Fruit fly (Drosophila melanogaster) whole organism, wandering third instar larva: ENCODE data around the gene CG15036.

ENCODE experiments used
- Abd-B ChIP-seq: fragments of >200 bp; optimal IDR thresholded peaks from 2 replicates; lab custom pipeline; 2017; ENCODE audit warnings: missing biosample characterization, missing genetic modification characterization
- CG32264 ChIP-seq: fragments of 200-800 bp; sonication (Bioruptor generic); optimal IDR thresholded peaks from 2 replicates; lab custom pipeline; 2016; ENCODE audit warnings: missing biosample characterization, missing genetic modification characterization
- CG9705 ChIP-seq: fragments of 200-800 bp; sonication (Bioruptor generic); optimal IDR thresholded peaks from 2 replicates; lab custom pipeline; 2018; ENCODE audit warnings: missing biosample characterization, mild to moderate bottlenecking, missing genetic modification characterization
- CrebA ChIP-seq: fragments of 200-800 bp; sonication (Bioruptor generic); optimal IDR thresholded peaks from 2 replicates; lab custom pipeline; 2016; ENCODE audit warnings: missing biosample characterization, mild to moderate bottlenecking, missing genetic modification characterization, borderline replicate concordance
- Dfd ChIP-seq: fragments of >200 bp; optimal IDR thresholded peaks from 2 replicates; lab custom pipeline; 2017; ENCODE audit warnings: missing biosample characterization, missing genetic modification characterization
- Dif ChIP-seq: fragments of 200-275, 200-300 bp; sonication (Bioruptor generic); optimal IDR thresholded peaks from 2 replicates; lab custom pipeline; 2018; ENCODE audit warnings: missing biosample characterization, missing genetic modification characterization; ENCODE audit not compliant: partially characterized antibody
- GATAd ChIP-seq: sonication (Bioruptor generic); optimal IDR thresholded peaks from 2 replicates; lab custom pipeline; 2016; ENCODE audit warnings: missing biosample characterization, missing genetic modification characterization
- HLH106 ChIP-seq: fragments of 200-800 bp; optimal IDR thresholded peaks from 3 replicates; lab custom pipeline; 2019; ENCODE audit warnings: missing biosample characterization, mild to moderate bottlenecking, missing genetic modification characterization, moderate library complexity
- Hr83 ChIP-seq: fragments of 200-300 bp; sonication (Bioruptor generic); optimal IDR thresholded peaks from 2 replicates; lab custom pipeline; 2016; ENCODE audit warnings: missing biosample characterization, mild to moderate bottlenecking, missing genetic modification characterization, moderate library complexity; ENCODE audit not compliant: poor library complexity, severe bottlenecking
- Jra ChIP-seq: sonication (Bioruptor generic); optimal IDR thresholded peaks from 2 replicates; lab custom pipeline; 2016; ENCODE audit warnings: missing biosample characterization, missing genetic modification characterization
- Mio ChIP-seq: sonication (Bioruptor generic); optimal IDR thresholded peaks from 2 replicates; lab custom pipeline; 2016; ENCODE audit warnings: missing biosample characterization, missing genetic modification characterization
- Myc ChIP-seq: fragments of >200 bp; optimal IDR thresholded peaks from 2 replicates; lab custom pipeline; 2017
- N ChIP-seq: fragments of >200 bp; optimal IDR thresholded peaks from 2 replicates; lab custom pipeline; 2018; ENCODE audit warnings: missing biosample characterization, missing external identifiers, missing genetic modification characterization
- OdsH ChIP-seq: fragments of 200-800 bp; sonication (Bioruptor generic); optimal IDR thresholded peaks from 2 replicates; lab custom pipeline; 2016; ENCODE audit warnings: missing biosample characterization, mild to moderate bottlenecking, missing genetic modification characterization
- Rel ChIP-seq, 2 experiments: fragments of 200-800 bp; sonication (Bioruptor generic) in 1 of 2; optimal IDR thresholded peaks; 2 replicates in 1 of 2; 3 replicates in 1 of 2; lab custom pipeline; 2016 to 2019; ENCODE audit warnings: mild to moderate bottlenecking in 2 of 2, missing biosample characterization in 2 of 2, missing genetic modification characterization in 2 of 2, moderate library complexity in 1 of 2
- Sp1 ChIP-seq: fragments of 200-800 bp; sonication (Bioruptor generic); optimal IDR thresholded peaks from 3 replicates; lab custom pipeline; 2019; ENCODE audit warnings: missing biosample characterization, mild to moderate bottlenecking, missing genetic modification characterization, moderate library complexity
- Vsx2 ChIP-seq: fragments of 200-300, 225-300 bp; sonication (Bioruptor generic); optimal IDR thresholded peaks from 2 replicates; lab custom pipeline; 2018; ENCODE audit warnings: missing biosample characterization, missing genetic modification characterization; ENCODE audit not compliant: partially characterized antibody
- br ChIP-seq: fragments of 200-800 bp; sonication (Bioruptor generic); optimal IDR thresholded peaks from 2 replicates; lab custom pipeline; 2016; ENCODE audit warnings: missing biosample characterization, missing genetic modification characterization
- brk ChIP-seq: fragments of 200-800 bp; sonication (Bioruptor generic); optimal IDR thresholded peaks from 2 replicates; lab custom pipeline; 2016; ENCODE audit warnings: missing biosample characterization, mild to moderate bottlenecking, missing genetic modification characterization
- dl ChIP-seq, 2 experiments: fragments of 175-275, 200-275 bp in 1 of 2; fragments of 200-275 bp in 1 of 2; sonication (Bioruptor generic); optimal IDR thresholded peaks; lab custom pipeline; 2018; ENCODE audit warnings: mild to moderate bottlenecking in 2 of 2, missing biosample characterization in 2 of 2, missing genetic modification characterization in 2 of 2, moderate library complexity in 2 of 2; ENCODE audit not compliant: partially characterized antibody in 2 of 2, insufficient read depth in 1 of 2
- dmrt93B ChIP-seq: fragments of 200-800 bp; sonication (Bioruptor generic); optimal IDR thresholded peaks from 2 replicates; lab custom pipeline; 2018; ENCODE audit warnings: missing biosample characterization, mild to moderate bottlenecking, missing genetic modification characterization
- dsf ChIP-seq: sonication (Bioruptor generic); optimal IDR thresholded peaks from 2 replicates; lab custom pipeline; 2016; ENCODE audit warnings: missing biosample characterization, missing genetic modification characterization, borderline replicate concordance
- ey ChIP-seq: fragments of 200-800 bp; sonication (Bioruptor generic); optimal IDR thresholded peaks from 2 replicates; lab custom pipeline; 2016; ENCODE audit warnings: missing biosample characterization, missing genetic modification characterization
- foxo ChIP-seq, 2 experiments: fragments of 200-800 bp; sonication (Bioruptor generic); optimal IDR thresholded peaks; 2 replicates in 1 of 2; 3 replicates in 1 of 2; lab custom pipeline; 2016 to 2017; ENCODE audit warnings: missing biosample characterization in 2 of 2, missing genetic modification characterization in 2 of 2
- fru ChIP-seq: fragments of 200-800 bp; sonication (Bioruptor generic); optimal IDR thresholded peaks from 3 replicates; lab custom pipeline; 2016; ENCODE audit warnings: missing biosample characterization, mild to moderate bottlenecking, missing genetic modification characterization
- h ChIP-seq: fragments of 200-800 bp; sonication (Bioruptor generic); optimal IDR thresholded peaks from 3 replicates; lab custom pipeline; 2016; ENCODE audit warnings: missing biosample characterization, mild to moderate bottlenecking, missing genetic modification characterization
- jim ChIP-seq: fragments of 175-275, 200-325 bp; sonication (Bioruptor generic); optimal IDR thresholded peaks from 2 replicates; lab custom pipeline; 2016; ENCODE audit warnings: missing biosample characterization, mild to moderate bottlenecking, missing genetic modification characterization
- pan ChIP-seq: fragments of >200 bp; optimal IDR thresholded peaks from 2 replicates; lab custom pipeline; 2017
- rgr ChIP-seq: fragments of 200-800 bp; sonication (Bioruptor generic); optimal IDR thresholded peaks from 3 replicates; lab custom pipeline; 2016; ENCODE audit warnings: missing biosample characterization, mild to moderate bottlenecking, missing genetic modification characterization
- sage ChIP-seq: fragments of 200-800 bp; sonication (Bioruptor generic); optimal IDR thresholded peaks from 2 replicates; lab custom pipeline; 2016; ENCODE audit warnings: missing biosample characterization, mild to moderate bottlenecking, missing genetic modification characterization
- sv ChIP-seq: fragments of 200-800 bp; sonication (Bioruptor generic); optimal IDR thresholded peaks from 3 replicates; lab custom pipeline; 2016; ENCODE audit warnings: missing biosample characterization, missing genetic modification characterization
- tai ChIP-seq: sonication (Bioruptor generic); optimal IDR thresholded peaks from 2 replicates; lab custom pipeline; 2016; ENCODE audit warnings: missing biosample characterization, missing genetic modification characterization
- usp ChIP-seq: fragments of >200 bp; optimal IDR thresholded peaks from 2 replicates; lab custom pipeline; 2017; ENCODE audit warnings: missing biosample characterization, missing genetic modification characterization
- woc ChIP-seq: sonication (Bioruptor generic); optimal IDR thresholded peaks from 2 replicates; lab custom pipeline; 2016; ENCODE audit warnings: missing biosample characterization, mild to moderate bottlenecking, missing genetic modification characterization

Gene CG15036

DNA sequence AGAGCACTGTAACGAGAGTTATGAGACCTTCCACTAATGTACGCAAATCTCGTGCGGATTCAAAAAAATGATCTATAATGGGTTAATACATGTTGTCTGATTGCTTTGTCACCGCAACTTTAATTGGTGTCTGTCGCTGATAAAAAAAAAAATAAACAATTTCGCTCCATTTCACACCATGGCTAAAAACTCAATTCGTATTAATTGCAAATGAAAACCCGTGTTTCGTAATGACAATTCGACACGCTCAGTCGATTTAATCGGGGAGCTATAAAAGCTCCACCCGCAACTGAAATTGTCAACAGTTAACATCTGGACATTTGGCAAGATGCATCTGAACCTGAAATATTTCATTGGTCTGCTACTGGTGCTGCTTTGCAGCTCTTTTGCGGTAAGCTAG, 27.3 kb upstream of the CG15036 start, which contains the start of gene CG11368:
CG11368 (plus strand) TSS at position 301 of the 400 bp plus-strand sequence.
- TF ChIP-seq usp (GFP tag; lab: Kevin White, UChicago) (no peak), brk (GFP tag; lab: Kevin White, UChicago) (no peak), br (GFP tag; lab: Kevin White, UChicago) (no peak), Sp1 (no peak), dmrt93B (no peak), woc (GFP tag; lab: Kevin White, UChicago) (no peak), N (GFP tag; lab: Kevin White, UChicago) (no peak), Rel (GFP tag; optimal IDR thresholded peaks at IDR 0.05; lab: Kevin White, UChicago) (no peak), Rel (tag; optimal IDR thresholded peaks at IDR 0.05; lab: Kevin White, UChicago) (no peak), rgr (GFP tag; lab: Kevin White, UChicago) (no peak), ey (GFP tag; lab: Kevin White, UChicago) (no peak), sv (GFP tag; lab: Kevin White, UChicago) (no peak), Hr83 (GFP tag; lab: Kevin White, UChicago) (no peak), Jra (GFP tag; lab: Kevin White, UChicago) (no peak), tai (no peak), jim (no peak)

DNA sequence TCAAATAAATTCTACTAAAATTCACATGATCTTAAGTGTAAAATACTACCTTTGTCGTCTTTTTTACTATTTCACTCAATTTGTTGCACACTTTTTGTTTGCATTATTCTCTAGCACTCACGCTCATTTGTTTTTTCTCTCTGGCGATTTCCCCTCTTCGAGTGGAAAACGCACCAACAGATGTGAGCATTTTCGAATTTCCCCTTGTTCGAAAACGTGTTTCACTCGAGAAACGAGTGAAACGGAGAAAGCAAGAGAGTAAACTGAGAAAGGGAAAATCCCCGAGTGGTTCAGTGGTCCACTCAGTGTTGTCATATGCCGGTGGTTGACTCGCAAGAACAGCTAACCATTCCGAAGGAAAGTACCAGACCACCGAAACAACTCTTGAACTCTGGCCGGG, 20.4 kb upstream of the CG15036 start:
- TF ChIP-seq GATAd (GFP tag; lab: Kevin White, UChicago) (no peak), dsf (GFP tag; lab: Kevin White, UChicago) (no peak), Jra (GFP tag; lab: Kevin White, UChicago) (no peak), woc (GFP tag; lab: Kevin White, UChicago) (no peak), Dfd (GFP tag; lab: Kevin White, UChicago) (no peak), OdsH (GFP tag; lab: Kevin White, UChicago) (no peak), Hr83 (GFP tag; lab: Kevin White, UChicago) (no peak), Mio (GFP tag; lab: Kevin White, UChicago) (no peak), Dif (GFP tag; lab: Kevin White, UChicago) (no peak), HLH106 (tag; lab: Kevin White, UChicago) (no peak), Vsx2 (GFP tag; lab: Kevin White, UChicago) (no peak), foxo (GFP tag; optimal IDR thresholded peaks at IDR 0.05; lab: Kevin White, UChicago) (no peak), Myc (lab: Kevin White, UChicago) (no peak), jim (no peak), sage (GFP tag; lab: Kevin White, UChicago) (no peak), Sp1 (no peak), rgr (GFP tag; lab: Kevin White, UChicago) (no peak), dmrt93B (no peak), pan (lab: Kevin White, UChicago) (no peak)

DNA sequence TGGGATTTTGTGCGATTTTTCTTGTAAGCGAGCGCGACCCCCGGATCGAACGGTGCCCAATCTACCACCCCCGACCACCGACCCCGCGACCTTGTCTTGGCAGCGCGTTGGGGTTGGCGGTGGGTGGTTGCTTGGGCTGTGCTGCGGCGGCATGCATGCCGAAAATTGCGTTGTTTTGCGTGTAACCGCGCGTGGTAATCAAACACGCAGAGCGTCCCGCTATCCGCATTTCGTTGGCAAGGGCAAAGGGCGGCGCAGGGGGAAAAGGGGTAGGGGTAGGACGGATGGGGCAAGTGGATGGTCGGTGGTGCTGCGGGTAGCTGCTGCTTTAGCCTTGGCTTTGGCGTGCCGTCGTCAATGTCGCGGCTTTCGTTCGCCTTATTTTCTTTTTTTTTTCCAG, 7.8 kb upstream of the CG15036 start:
- TF ChIP-seq dl (GFP tag; optimal IDR thresholded peaks at IDR 0.05; lab: Kevin White, UChicago; ENCODE audit: insufficient read depth in 1 of 2, partially characterized antibody in 2 of 2) = no peak
- no peak for TF ChIP-seq pan (lab: Kevin White, UChicago)
- TF ChIP-seq Myc (lab: Kevin White, UChicago) = no peak
- no peak for TF ChIP-seq dsf (GFP tag; lab: Kevin White, UChicago)
- TF ChIP-seq CG9705 (GFP tag; lab: Kevin White, UChicago) = no peak
- no peak for TF ChIP-seq jim
- TF ChIP-seq CG32264 (GFP tag; lab: Kevin White, UChicago) = no peak
- TF ChIP-seq Abd-B (GFP tag; lab: Kevin White, UChicago) = no peak
- no peak for TF ChIP-seq CrebA
- TF ChIP-seq h = no peak
- TF ChIP-seq N (GFP tag; lab: Kevin White, UChicago) = no peak
- no peak for TF ChIP-seq Rel (GFP tag; optimal IDR thresholded peaks at IDR 0.05; lab: Kevin White, UChicago)
- no peak for TF ChIP-seq Rel (tag; optimal IDR thresholded peaks at IDR 0.05; lab: Kevin White, UChicago)
- no peak for TF ChIP-seq Dfd (GFP tag; lab: Kevin White, UChicago)
- no peak for TF ChIP-seq Dif (GFP tag; lab: Kevin White, UChicago)

DNA sequence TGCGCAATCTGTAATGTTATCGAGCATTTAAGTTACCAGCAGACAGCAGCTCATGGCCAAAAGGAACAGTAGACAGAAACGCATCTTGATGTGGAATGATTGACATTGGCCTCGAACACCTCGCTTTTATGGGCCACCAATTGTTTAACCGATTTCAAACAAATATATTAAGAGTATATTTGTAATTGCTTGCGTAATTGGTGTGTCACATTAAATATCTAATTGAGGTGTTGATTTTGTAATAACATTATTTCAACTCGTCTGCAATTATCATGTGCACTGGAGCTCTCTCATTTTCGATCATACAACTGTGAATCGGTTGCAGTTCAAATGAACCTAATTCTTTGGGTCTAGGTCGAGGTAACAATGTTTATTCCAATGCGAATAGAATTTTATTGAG, 1.0 kb upstream of the CG15036 start, which contains the start of gene CG32726:
CG32726 (minus strand) TSS at position 101 of the 400 bp plus-strand sequence.
- no peak for TF ChIP-seq jim
- TF ChIP-seq Sp1 = no peak
- no peak for TF ChIP-seq GATAd (GFP tag; lab: Kevin White, UChicago)
- TF ChIP-seq N (GFP tag; lab: Kevin White, UChicago) = no peak
- no peak for TF ChIP-seq pan (lab: Kevin White, UChicago)
- TF ChIP-seq usp (GFP tag; lab: Kevin White, UChicago) = no peak
- no peak for TF ChIP-seq dsf (GFP tag; lab: Kevin White, UChicago)
- no peak for TF ChIP-seq woc (GFP tag; lab: Kevin White, UChicago)
- TF ChIP-seq fru (GFP tag; lab: Kevin White, UChicago) = no peak
- no peak for TF ChIP-seq Jra (GFP tag; lab: Kevin White, UChicago)
- no peak for TF ChIP-seq OdsH (GFP tag; lab: Kevin White, UChicago)
